Fruit fly (Drosophila melanogaster): ENCODE data around the gene CG33642.

DNA sequence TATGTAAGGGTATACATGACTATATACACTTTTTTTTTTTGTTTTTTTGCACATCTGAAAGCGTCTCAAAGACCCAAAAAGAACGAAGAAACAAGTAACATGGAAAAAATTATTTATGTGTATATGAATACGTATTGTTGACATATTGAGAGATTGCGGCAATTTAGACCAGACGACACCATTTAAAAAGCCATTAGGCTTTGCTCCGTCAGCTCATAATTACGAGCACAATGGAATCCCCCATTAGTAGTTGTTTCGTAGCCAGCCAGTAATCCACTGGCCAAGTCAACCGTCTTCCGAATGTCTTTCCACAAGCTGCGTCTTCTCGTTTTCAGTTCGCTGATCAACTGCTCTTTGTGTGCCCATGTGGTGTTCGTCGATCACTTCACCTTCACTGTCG lies 2.2 kb upstream of the CG33642 start, which contains the start of gene CG33640:
- TF ChIP-seq cic (GFP tag; optimal IDR thresholded peaks at IDR 0.05) (no peak), Hr96 (GFP tag; optimal IDR thresholded peaks at IDR 0.05) (no peak), CG14711 (tag; optimal IDR thresholded peaks at IDR 0.05) (no peak), tj (GFP tag; optimal IDR thresholded peaks at IDR 0.05) (no peak), Crg-1 (GFP tag; optimal IDR thresholded peaks at IDR 0.05) (no peak), ovo (GFP tag; optimal IDR thresholded peaks at IDR 0.05) (no peak), kay (GFP tag; ENCODE audit: borderline replicate concordance) (no peak), cnc (optimal IDR thresholded peaks at IDR 0.05) (no peak), Mnt (GFP tag; optimal IDR thresholded peaks at IDR 0.05) (no peak), CG1620 (GFP tag; optimal IDR thresholded peaks at IDR 0.05) (no peak), CG12768 (GFP tag; optimal IDR thresholded peaks at IDR 0.05) (no peak)

Measured in whole organism, adult.